Worm (Caenorhabditis elegans) whole organism, midembryonic: Measurements from ENCODE around the gene pgp-10.

Source experiments
- T22C8.4 ChIP-seq: fragments of 200-800 bp; sonication (Bioruptor generic); IDR thresholded peaks from 2 replicates; pipeline ENCODE4 v1.3.6; 2022; ENCODE audit warnings: missing genetic modification characterization, missing compliant biosample characterization
- cog-1 ChIP-seq: sonication (generic microtip); optimal IDR thresholded peaks from 2 replicates; lab custom pipeline; 2016; ENCODE audit warnings: missing genetic modification characterization, missing compliant biosample characterization
- flt-1 ChIP-seq: fragments of 200-800 bp; sonication (Bioruptor generic); IDR thresholded peaks from 2 replicates; pipeline ENCODE4 v1.3.6; 2022; ENCODE audit warnings: missing genetic modification characterization, missing compliant biosample characterization
- klf-2 ChIP-seq: fragments of 200-800 bp; sonication (Bioruptor generic); conservative IDR thresholded peaks from 2 replicates; pipeline ENCODE4 v1.3.6; 2022; ENCODE audit warnings: missing genetic modification reagents, missing genetic modification characterization, missing compliant biosample characterization
- med-1 ChIP-seq: sonication (generic microtip); optimal IDR thresholded peaks from 2 replicates; lab custom pipeline; 2017; ENCODE audit warnings: missing genetic modification characterization, mild to moderate bottlenecking, missing compliant biosample characterization, antibody characterized with exemption, missing genetic modification reagents; ENCODE audit not compliant: insufficient read depth
- ref-1 ChIP-seq: fragments of 200-800 bp; sonication (Bioruptor generic); conservative IDR thresholded peaks from 2 replicates; pipeline ENCODE4 v1.3.6; 2022; ENCODE audit warnings: missing genetic modification reagents, missing genetic modification characterization, missing compliant biosample characterization
- tab-1 ChIP-seq: fragments of 200-800 bp; sonication (Bioruptor generic); IDR thresholded peaks from 2 replicates; pipeline ENCODE4 v1.3.6; 2022; ENCODE audit warnings: missing genetic modification characterization, missing compliant biosample characterization
- ztf-23 ChIP-seq: fragments of 200-800 bp; sonication (Bioruptor generic); IDR thresholded peaks from 2 replicates; pipeline ENCODE4 v1.3.6; 2022; ENCODE audit warnings: missing genetic modification reagents, missing genetic modification characterization, missing compliant biosample characterization
- ztf-29 ChIP-seq: fragments of 200-800 bp; sonication (Bioruptor generic); IDR thresholded peaks from 2 replicates; pipeline ENCODE4 v1.3.6; 2022; ENCODE audit warnings: missing genetic modification reagents, missing genetic modification characterization, missing compliant biosample characterization

Gene pgp-10

ce11 chrX:7162764-7163163, 3.9 kb downstream of the pgp-10 start:
- TF ChIP-seq ref-1 = no peak
- TF ChIP-seq med-1 (GFP tag; lab: Kevin White, UChicago) = no peak
- TF ChIP-seq tab-1 (GFP tag; lab: Robert Waterston, UW) = no peak
- TF ChIP-seq flt-1 = no peak
- TF ChIP-seq ztf-23 (GFP tag; lab: Robert Waterston, UW) = no peak
- TF ChIP-seq ztf-29 = no peak
- TF ChIP-seq T22C8.4 = no peak
- TF ChIP-seq cog-1 (tag; lab: Kevin White, UChicago) = no peak
- no peak for TF ChIP-seq klf-2 (GFP tag; lab: Robert Waterston, UW)

ce11 chrX:7170575-7171297, 11.9 kb downstream of the pgp-10 start, which contains the start of gene bar-1:
bar-1 (minus strand) TSS chrX:7170625.
- TF ChIP-seq ztf-23 (GFP tag; lab: Robert Waterston, UW) (no peak), cog-1 (tag; lab: Kevin White, UChicago) (no peak)

ce11 chrX:7175389-7175788, 16.6 kb downstream of the pgp-10 start:
- TF ChIP-seq med-1 (GFP tag; lab: Kevin White, UChicago) = no peak
- TF ChIP-seq klf-2 (GFP tag; lab: Robert Waterston, UW) = no peak
- TF ChIP-seq ref-1 = no peak
- TF ChIP-seq flt-1 = no peak
- no peak for TF ChIP-seq cog-1 (tag; lab: Kevin White, UChicago)
- no peak for TF ChIP-seq T22C8.4
- TF ChIP-seq tab-1 (GFP tag; lab: Robert Waterston, UW) = no peak
- no peak for TF ChIP-seq ztf-29
- no peak for TF ChIP-seq ztf-23 (GFP tag; lab: Robert Waterston, UW)

ce11 chrX:7176817-7177216, 18.0 kb downstream of the pgp-10 start:
- no peak for TF ChIP-seq T22C8.4
- no peak for TF ChIP-seq klf-2 (GFP tag; lab: Robert Waterston, UW)
- no peak for TF ChIP-seq med-1 (GFP tag; lab: Kevin White, UChicago)
- TF ChIP-seq ztf-29 = no peak
- TF ChIP-seq ztf-23 (GFP tag; lab: Robert Waterston, UW) = no peak
- no peak for TF ChIP-seq cog-1 (tag; lab: Kevin White, UChicago)
- no peak for TF ChIP-seq tab-1 (GFP tag; lab: Robert Waterston, UW)
- no peak for TF ChIP-seq flt-1
- TF ChIP-seq ref-1 = no peak

- no peak for TF ChIP-seq T22C8.4
- TF ChIP-seq med-1 (GFP tag; lab: Kevin White, UChicago) = no peak
- TF ChIP-seq cog-1 (tag; lab: Kevin White, UChicago) = no peak
- no peak for TF ChIP-seq tab-1 (GFP tag; lab: Robert Waterston, UW)
- TF ChIP-seq ztf-29 = no peak
Observed at ce11 chrX:7177341-7177740, 18.5 kb downstream of the pgp-10 start, which contains the start of gene F43E12.1. F43E12.1 (plus strand) TSS chrX:7177641.

- TF ChIP-seq ztf-29 (no peak), cog-1 (tag; lab: Kevin White, UChicago) (no peak), tab-1 (GFP tag; lab: Robert Waterston, UW) (no peak), T22C8.4 (no peak), klf-2 (GFP tag; lab: Robert Waterston, UW) (no peak), flt-1 (no peak), ref-1 (no peak), ztf-23 (GFP tag; lab: Robert Waterston, UW) (no peak; the same call in 1 of the 2 replicates), med-1 (GFP tag; lab: Kevin White, UChicago) (no peak)
Observed at ce11 chrX:7181627-7182026, 22.8 kb downstream of the pgp-10 start.

ce11 chrX:7187602-7188001, 28.8 kb downstream of the pgp-10 start, which contains the start of gene C55B6.4:
C55B6.4 (minus strand) TSS chrX:7187702.
- TF ChIP-seq ztf-23 (GFP tag; lab: Robert Waterston, UW) = no peak
- no peak for TF ChIP-seq cog-1 (tag; lab: Kevin White, UChicago)
- no peak for TF ChIP-seq ztf-29
- TF ChIP-seq flt-1 = no peak
- TF ChIP-seq T22C8.4 = no peak
- no peak for TF ChIP-seq med-1 (GFP tag; lab: Kevin White, UChicago)
- TF ChIP-seq ref-1 = no peak
- no peak for TF ChIP-seq tab-1 (GFP tag; lab: Robert Waterston, UW)
- no peak for TF ChIP-seq klf-2 (GFP tag; lab: Robert Waterston, UW)

- TF ChIP-seq klf-2 (GFP tag; lab: Robert Waterston, UW) (no peak), ztf-23 (GFP tag; lab: Robert Waterston, UW) (no peak), tab-1 (GFP tag; lab: Robert Waterston, UW) (no peak), ztf-29 (no peak), flt-1 (no peak)
Observed at ce11 chrX:7191882-7192281, 33.0 kb downstream of the pgp-10 start, which contains the start of gene C55B6.7. C55B6.7 (minus strand) TSS chrX:7191982.

- TF ChIP-seq klf-2 (GFP tag; lab: Robert Waterston, UW) = no peak
- no peak for TF ChIP-seq cog-1 (tag; lab: Kevin White, UChicago)
- no peak for TF ChIP-seq flt-1
- no peak for TF ChIP-seq T22C8.4
- no peak for TF ChIP-seq ref-1
- no peak for TF ChIP-seq ztf-29
- no peak for TF ChIP-seq med-1 (GFP tag; lab: Kevin White, UChicago)
- TF ChIP-seq ztf-23 (GFP tag; lab: Robert Waterston, UW) = no peak
- no peak for TF ChIP-seq tab-1 (GFP tag; lab: Robert Waterston, UW)
Observed at ce11 chrX:7193894-7194614, 35.2 kb downstream of the pgp-10 start, which contains the start of gene dnj-7. dnj-7 (plus strand) TSS chrX:7194564.
